Worm (Caenorhabditis elegans): Measurements from ENCODE around the gene F13B12.1.

F13B12.1 gene

DNA sequence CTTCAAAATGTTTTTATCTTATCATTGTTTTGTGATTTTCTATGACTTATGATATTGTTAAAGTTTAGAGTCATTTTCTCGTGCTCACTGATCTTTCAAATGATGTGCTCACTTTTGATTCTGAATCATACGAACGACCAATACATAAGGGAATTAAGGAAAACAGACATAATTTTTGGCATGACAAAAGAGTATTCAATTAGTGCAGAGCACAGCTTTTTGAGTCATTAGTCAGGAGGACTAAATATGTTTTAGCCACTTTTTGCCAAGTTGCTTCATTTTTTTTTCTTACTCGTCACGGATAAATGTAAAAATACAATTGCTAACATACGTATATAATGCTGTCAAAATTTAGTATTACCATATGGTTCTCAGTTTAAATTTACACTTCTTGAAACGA, 4.7 kb upstream of the F13B12.1 start, which contains the start of gene F13B12.2:
F13B12.2 (minus strand) TSS at position 2 of the 400 bp plus-strand sequence.
- TF ChIP-seq elt-3 (tag; optimal IDR thresholded peaks at IDR 0.05) (no peak), unc-39 (tag; optimal IDR thresholded peaks at IDR 0.05) (no peak), fos-1 (tag; optimal IDR thresholded peaks at IDR 0.05) (peak; percentile 32), skn-1 (tag; optimal IDR thresholded peaks at IDR 0.05) (peak; percentile 5), nhr-237 (tag; optimal IDR thresholded peaks at IDR 0.05) (no peak), C34F6.9 (tag; optimal IDR thresholded peaks at IDR 0.05) (no peak)

- peak; percentile 6 for TF ChIP-seq crh-2 (tag; optimal IDR thresholded peaks at IDR 0.05)
- TF ChIP-seq lsy-2 (tag; optimal IDR thresholded peaks at IDR 0.05), result peak in 1 of 2 experiments; percentile 53
- TF ChIP-seq ztf-4 (tag; optimal IDR thresholded peaks at IDR 0.05), result no peak
- TF ChIP-seq F13H6.1 (tag; optimal IDR thresholded peaks at IDR 0.05), result peak; percentile 24
- no peak for TF ChIP-seq alr-1 (tag; optimal IDR thresholded peaks at IDR 0.05)
- TF ChIP-seq nhr-129 (tag; optimal IDR thresholded peaks at IDR 0.05), result peak; percentile 24
- TF ChIP-seq fos-1 (tag; optimal IDR thresholded peaks at IDR 0.05), result peak; percentile 21
- TF ChIP-seq C34F6.9 (tag; optimal IDR thresholded peaks at IDR 0.05), result peak; percentile 37
- TF ChIP-seq ZK546.5 (tag; optimal IDR thresholded peaks at IDR 0.05), result no peak
- no peak for TF ChIP-seq ama-1 (optimal IDR thresholded peaks at IDR 0.05)
- TF ChIP-seq elt-1 (tag; optimal IDR thresholded peaks at IDR 0.05), result no peak
- TF ChIP-seq unc-55 (GFP tag; optimal IDR thresholded peaks at IDR 0.05), result peak; percentile 47
Observed at ce11 chrIV:10425129-10425528, 694 bp upstream of the F13B12.1 start.

DNA sequence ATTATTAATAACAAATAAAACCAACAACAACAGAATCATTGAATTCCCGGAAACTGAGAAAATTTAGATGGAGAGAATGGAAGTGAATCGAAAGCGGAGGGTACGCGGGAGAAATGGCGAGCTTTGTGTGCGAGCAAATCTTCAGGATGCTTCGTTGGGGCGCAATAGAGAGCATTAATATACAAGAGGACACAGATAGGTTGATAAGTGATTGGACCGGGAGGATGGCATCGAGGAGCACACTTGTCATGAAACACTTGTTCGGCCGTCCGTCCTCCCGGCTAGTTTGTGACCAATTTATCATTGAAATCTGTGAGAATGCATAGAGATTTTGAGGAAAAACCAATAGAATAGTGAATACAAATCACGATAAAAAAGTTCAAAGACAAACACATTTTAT, 2.2 kb downstream of the F13B12.1 start:
- TF ChIP-seq zag-1 (tag; optimal IDR thresholded peaks at IDR 0.05) (no peak), F13H6.1 (tag; optimal IDR thresholded peaks at IDR 0.05) (peak; percentile 38)

DNA sequence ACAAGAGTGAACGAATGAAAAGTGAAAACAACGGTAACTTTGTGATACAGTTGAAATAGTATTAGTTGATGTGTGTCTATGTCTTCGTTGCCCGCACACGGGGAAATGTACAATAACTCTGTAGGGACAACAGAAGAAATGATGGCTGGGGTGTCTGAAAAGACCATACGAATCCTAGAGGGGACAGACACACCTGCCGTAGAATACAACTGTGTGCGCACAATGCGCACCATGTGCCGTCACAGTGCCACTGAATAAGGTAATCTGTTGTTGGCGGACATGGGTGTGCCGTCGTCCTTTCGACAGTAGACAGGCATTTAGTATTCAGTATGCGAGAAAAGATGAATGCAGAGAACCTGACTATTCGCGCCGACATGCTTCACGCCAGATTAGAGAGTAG, 3.2 kb downstream of the F13B12.1 start:
- no peak for TF ChIP-seq lin-13 (GFP tag; optimal IDR thresholded peaks at IDR 0.05)
- peak; percentile 18 for TF ChIP-seq nhr-129 (tag; optimal IDR thresholded peaks at IDR 0.05)
- TF ChIP-seq nhr-6 (tag; optimal IDR thresholded peaks at IDR 0.05), result no peak
- no peak for TF ChIP-seq sma-9 (GFP tag; optimal IDR thresholded peaks at IDR 0.05)
- TF ChIP-seq sma-9 (tag; optimal IDR thresholded peaks at IDR 0.05), result no peak
- no peak for TF ChIP-seq F13H6.1 (tag; optimal IDR thresholded peaks at IDR 0.05)
- TF ChIP-seq blmp-1 (tag; optimal IDR thresholded peaks at IDR 0.05; ENCODE audit: insufficient read depth), result peak; percentile 41
- TF ChIP-seq nhr-12 (tag; optimal IDR thresholded peaks at IDR 0.05), result no peak
- no peak for TF ChIP-seq ztf-4 (tag; optimal IDR thresholded peaks at IDR 0.05)

DNA sequence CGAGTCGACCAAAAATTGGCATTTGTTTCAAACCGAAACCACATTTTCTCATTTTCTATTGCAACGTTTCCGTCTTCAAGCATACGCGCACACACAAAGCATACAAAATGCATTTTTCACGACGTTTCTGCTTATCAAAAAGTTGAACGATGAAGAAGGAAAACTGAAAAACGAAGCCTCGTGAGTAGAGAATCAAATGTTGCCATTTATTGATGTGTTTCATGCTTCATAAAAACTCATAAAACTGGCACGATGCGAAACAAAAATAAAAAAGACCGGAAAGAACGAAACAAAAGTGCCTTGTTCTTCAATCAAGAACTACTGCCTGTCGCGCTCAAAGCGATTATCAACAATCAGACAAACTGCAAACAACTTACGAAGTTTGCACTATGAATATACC, 4.0 kb downstream of the F13B12.1 start:
- peak; percentile 71 for TF ChIP-seq fos-1 (tag; optimal IDR thresholded peaks at IDR 0.05)
- no peak for TF ChIP-seq unc-39 (tag; optimal IDR thresholded peaks at IDR 0.05)

DNA sequence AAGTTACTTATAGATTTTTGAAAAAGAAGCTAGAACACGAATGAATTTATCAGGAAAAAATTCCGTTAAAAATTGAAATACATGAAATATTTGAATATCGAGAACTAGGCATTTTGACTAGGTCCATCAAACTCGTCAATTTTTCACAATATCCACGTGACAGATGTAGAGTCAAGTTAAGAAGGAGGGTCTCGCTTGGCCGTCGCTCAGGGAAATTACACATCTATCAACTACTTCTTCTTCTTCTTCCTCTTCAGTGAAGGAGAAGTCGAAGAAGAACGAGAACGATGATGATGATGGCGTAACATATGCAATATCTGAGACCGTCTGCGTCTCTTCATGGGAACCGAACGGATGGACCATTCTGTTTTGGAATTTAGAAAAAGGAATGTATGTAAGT, 4.5 kb downstream of the F13B12.1 start:
- TF ChIP-seq ZK546.5 (tag; optimal IDR thresholded peaks at IDR 0.05), result no peak
- no peak for TF ChIP-seq alr-1 (tag; optimal IDR thresholded peaks at IDR 0.05)
- TF ChIP-seq lsy-2 (tag; optimal IDR thresholded peaks at IDR 0.05), result no peak
- TF ChIP-seq mbf-1 (tag; optimal IDR thresholded peaks at IDR 0.05), result no peak
- no peak for TF ChIP-seq ztf-1 (GFP tag; conservative IDR thresholded peaks at IDR 0.05)
- no peak for TF ChIP-seq ceh-82 (tag; optimal IDR thresholded peaks at IDR 0.05)
- no peak for TF ChIP-seq nhr-11 (tag; optimal IDR thresholded peaks at IDR 0.05)
- peak; percentile 32 for TF ChIP-seq nhr-25 (tag; optimal IDR thresholded peaks at IDR 0.05)
- no peak for TF ChIP-seq nhr-77 (tag; optimal IDR thresholded peaks at IDR 0.05)
- TF ChIP-seq ztf-4 (tag; optimal IDR thresholded peaks at IDR 0.05), result no peak
- TF ChIP-seq sem-4 (tag; optimal IDR thresholded peaks at IDR 0.05), result no peak
- TF ChIP-seq peb-1 (tag; optimal IDR thresholded peaks at IDR 0.05), result no peak
- TF ChIP-seq mdl-1 (tag; optimal IDR thresholded peaks at IDR 0.05), result no peak
- no peak for TF ChIP-seq sma-3 (GFP tag; optimal IDR thresholded peaks at IDR 0.05)
- TF ChIP-seq ama-1 (optimal IDR thresholded peaks at IDR 0.05), result no peak
- TF ChIP-seq snpc-4 (tag; optimal IDR thresholded peaks at IDR 0.05), result no peak
- no peak for TF ChIP-seq F13H6.1 (tag; optimal IDR thresholded peaks at IDR 0.05)
- peak; percentile 12 for TF ChIP-seq mab-5 (tag; optimal IDR thresholded peaks at IDR 0.05)
- no peak for TF ChIP-seq sma-9 (GFP tag; optimal IDR thresholded peaks at IDR 0.05)
- no peak for TF ChIP-seq sma-9 (tag; optimal IDR thresholded peaks at IDR 0.05)
- TF ChIP-seq nhr-6 (tag; optimal IDR thresholded peaks at IDR 0.05), result no peak
- no peak for TF ChIP-seq gmeb-1 (tag; optimal IDR thresholded peaks at IDR 0.05)
- peak; percentile 44 for TF ChIP-seq C34F6.9 (tag; optimal IDR thresholded peaks at IDR 0.05)
- TF ChIP-seq unc-55 (GFP tag; optimal IDR thresholded peaks at IDR 0.05), result peak; percentile 24
- no peak for TF ChIP-seq lin-39 (tag; optimal IDR thresholded peaks at IDR 0.05)
- TF ChIP-seq fos-1 (tag; optimal IDR thresholded peaks at IDR 0.05), result no peak
- TF ChIP-seq unc-39 (tag; optimal IDR thresholded peaks at IDR 0.05), result no peak
- TF ChIP-seq unc-62 (GFP tag; optimal IDR thresholded peaks at IDR 0.05), result no peak
- peak; percentile 18 for TF ChIP-seq nhr-129 (tag; optimal IDR thresholded peaks at IDR 0.05)
- peak; percentile 1 for TF ChIP-seq Y55F3AM.14 (GFP tag; optimal IDR thresholded peaks at IDR 0.05)
- TF ChIP-seq blmp-1 (tag; optimal IDR thresholded peaks at IDR 0.05; ENCODE audit: insufficient read depth), result no peak
- TF ChIP-seq ceh-16 (tag; optimal IDR thresholded peaks at IDR 0.05), result no peak
- no peak for TF ChIP-seq skn-1 (tag; optimal IDR thresholded peaks at IDR 0.05)
- TF ChIP-seq aly-2 (tag; optimal IDR thresholded peaks at IDR 0.05), result no peak
- no peak for TF ChIP-seq nhr-10 (tag; optimal IDR thresholded peaks at IDR 0.05)
- no peak for TF ChIP-seq elt-3 (tag; optimal IDR thresholded peaks at IDR 0.05)
